Worm (Caenorhabditis elegans): Measurements from ENCODE around the gene srh-48.

DNA sequence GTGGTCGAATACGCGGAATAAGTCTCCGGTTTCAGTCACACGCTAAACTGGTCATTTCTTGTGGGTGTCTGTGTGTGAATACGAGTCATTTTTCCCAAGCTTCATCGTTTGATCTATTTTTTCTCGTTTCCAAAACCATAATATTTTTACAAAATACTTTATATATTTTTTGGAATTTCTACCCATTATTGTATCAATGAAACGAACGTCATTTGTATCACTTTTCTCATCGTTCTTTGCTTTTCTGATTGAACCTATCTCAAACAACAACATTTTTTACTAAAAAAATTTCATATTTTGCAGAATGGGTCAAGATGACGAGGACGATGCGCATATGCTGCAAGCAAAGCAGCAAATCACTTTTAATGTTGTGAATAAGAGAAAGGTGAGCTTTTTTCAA is 21.7 kb upstream of the srh-48 start, which contains the start of gene mel-11:
- TF ChIP-seq ama-1 (optimal IDR thresholded peaks at IDR 0.05) = no peak
- no peak for TF ChIP-seq ama-1 (GFP tag; optimal IDR thresholded peaks at IDR 0.05)
- TF ChIP-seq ztf-22 (GFP tag; optimal IDR thresholded peaks at IDR 0.05) = no peak
- TF ChIP-seq nhr-27 (tag; optimal IDR thresholded peaks at IDR 0.05) = no peak
- TF ChIP-seq attf-6 (GFP tag; IDR thresholded peaks at IDR 0.05) = no peak
- no peak for TF ChIP-seq pha-4 (tag; optimal IDR thresholded peaks at IDR 0.05)
- TF ChIP-seq madf-6 (GFP tag; IDR thresholded peaks at IDR 0.05) = no peak
- no peak for TF ChIP-seq dpl-1 (GFP tag; optimal IDR thresholded peaks at IDR 0.05)
- TF ChIP-seq egl-18 (GFP tag; IDR thresholded peaks at IDR 0.05) = no peak
- no peak for TF ChIP-seq unc-62 (GFP tag; optimal IDR thresholded peaks at IDR 0.05)
- TF ChIP-seq ztf-25 (GFP tag; IDR thresholded peaks at IDR 0.05) = no peak
- TF ChIP-seq tlf-1 (GFP tag; optimal IDR thresholded peaks at IDR 0.05) = no peak
- TF ChIP-seq F22D6.2 (tag; optimal IDR thresholded peaks at IDR 0.05) = no peak
- no peak for TF ChIP-seq F23B12.7 (tag; optimal IDR thresholded peaks at IDR 0.05; ENCODE audit: insufficient read depth)
